Fruit fly (Drosophila melanogaster) whole organism: ENCODE data around the gene Nepl20.
A peak's percentile ranks its signal among the peaks of the same experiment; 100 is the strongest.

Experiments
- CG8478 ChIP-seq: fragments of >200 bp; optimal IDR thresholded peaks from 2 replicates; lab custom pipeline; 2018; ENCODE audit warnings: inconsistent platforms
- Dll ChIP-seq: fragments of >200 bp; optimal IDR thresholded peaks from 2 replicates; lab custom pipeline; 2017
- EcR ChIP-seq, 2 experiments: fragments of >200 bp; optimal IDR thresholded peaks; 2 replicates each; lab custom pipeline; 2017; ENCODE audit warnings: missing biosample characterization in 2 of 2, missing genetic modification characterization in 2 of 2, missing genetic modification reagents in 2 of 2
- pan ChIP-seq: fragments of >200 bp; optimal IDR thresholded peaks from 2 replicates; lab custom pipeline; 2017
- psq ChIP-seq: fragments of >200 bp; optimal IDR thresholded peaks from 2 replicates; lab custom pipeline; 2017
- usp ChIP-seq: fragments of >200 bp; optimal IDR thresholded peaks from 2 replicates; lab custom pipeline; 2017; ENCODE audit warnings: missing biosample characterization, missing genetic modification characterization, mixed read lengths

- no peak for TF ChIP-seq usp (GFP tag; lab: Kevin White, UChicago)
- TF ChIP-seq EcR (GFP tag; optimal IDR thresholded peaks at IDR 0.05; lab: Kevin White, UChicago): peak in 1 of 2 experiments; percentile 22
- no peak for TF ChIP-seq psq
- TF ChIP-seq pan (lab: Kevin White, UChicago): peak; percentile 48
- TF ChIP-seq CG8478 (lab: Kevin White, UChicago): no peak
- no peak for TF ChIP-seq Dll
These were observed 33.6 kb upstream of the Nepl20 start for dm6 chr3R:28846877-28847529.
